Worm (Caenorhabditis elegans) whole organism, L1 larva: ENCODE data around the gene T23G7.3.

Experiments used
- C04F5.9 ChIP-seq: sonication (generic microtip); optimal IDR thresholded peaks from 2 replicates; lab custom pipeline; 2016; ENCODE audit warnings: missing genetic modification characterization, missing compliant biosample characterization
- Y116A8C.19 ChIP-seq: sonication (generic microtip); optimal IDR thresholded peaks from 2 replicates; lab custom pipeline; 2016; ENCODE audit warnings: missing compliant biosample characterization, missing genetic modification characterization, borderline replicate concordance
- aly-2 ChIP-seq: fragments of 150-350 bp; optimal IDR thresholded peaks from 2 replicates; lab custom pipeline; 2014; ENCODE audit warnings: missing biosample characterization, missing genetic modification characterization
- ceh-90 ChIP-seq: sonication (generic microtip); optimal IDR thresholded peaks from 2 replicates; lab custom pipeline; 2016; ENCODE audit warnings: missing genetic modification characterization, missing compliant biosample characterization
- dsc-1 ChIP-seq: sonication (generic microtip); optimal IDR thresholded peaks from 2 replicates; lab custom pipeline; 2016; ENCODE audit warnings: mild to moderate bottlenecking, missing genetic modification characterization, missing compliant biosample characterization
- efl-1 ChIP-seq, 4 experiments: fragments of 150-350 bp; optimal IDR thresholded peaks in 3 of 4; peaks in 1 of 4; 1 replicate in 1 of 4; 2 replicates in 3 of 4; lab custom pipeline; 2014; ENCODE audit warnings: missing biosample characterization in 2 of 4, missing genetic modification characterization in 2 of 4, missing genetic modification reagents in 2 of 4
- egl-13 ChIP-seq: sonication (generic microtip); optimal IDR thresholded peaks from 2 replicates; lab custom pipeline; 2016; ENCODE audit warnings: missing genotype, missing genetic modification reagents, missing genetic modification characterization, missing compliant biosample characterization
- elt-3 ChIP-seq, 6 experiments: fragments of 150-350 bp in 1 of 6; sonication (generic microtip); optimal IDR thresholded peaks; 2 replicates each; lab custom pipeline; 2017 to 2018; ENCODE audit warnings: missing biosample characterization in 6 of 6, missing genetic modification characterization in 6 of 6, inconsistent platforms in 1 of 6
- ets-5 ChIP-seq: fragments of 200-800 bp; sonication (Bioruptor generic); IDR thresholded peaks from 2 replicates; pipeline ENCODE4 v1.3.6; 2022; ENCODE audit warnings: missing genetic modification characterization, missing compliant biosample characterization
- fkh-10 ChIP-seq: sonication (generic microtip); optimal IDR thresholded peaks from 2 replicates; lab custom pipeline; 2017; ENCODE audit warnings: missing biosample characterization, missing genetic modification reagents, missing genetic modification characterization
- fkh-8 ChIP-seq: sonication (generic microtip); optimal IDR thresholded peaks from 2 replicates; lab custom pipeline; 2016; ENCODE audit warnings: mild to moderate bottlenecking, missing genetic modification characterization, missing compliant biosample characterization
- fos-1 ChIP-seq: fragments of 150-350 bp; optimal IDR thresholded peaks from 2 replicates; lab custom pipeline; 2014; ENCODE audit warnings: missing biosample characterization, missing genetic modification characterization
- hlh-4 ChIP-seq: sonication (generic microtip); optimal IDR thresholded peaks from 2 replicates; lab custom pipeline; 2016; ENCODE audit warnings: mild to moderate bottlenecking, missing genetic modification characterization, missing compliant biosample characterization
- hpl-2 ChIP-seq: fragments of 150-350 bp; optimal IDR thresholded peaks from 2 replicates; lab custom pipeline; 2014; ENCODE audit warnings: missing biosample characterization, missing genetic modification reagents, missing genetic modification characterization
- jun-1 ChIP-seq: fragments of 150-350 bp; optimal IDR thresholded peaks from 2 replicates; lab custom pipeline; 2014; ENCODE audit warnings: missing biosample characterization, missing genetic modification reagents, missing genetic modification characterization
- lin-14 ChIP-seq: fragments of 200-800 bp; sonication (Bioruptor generic); optimal IDR thresholded peaks from 2 replicates; lab custom pipeline; 2018; ENCODE audit warnings: mild to moderate bottlenecking, missing genetic modification characterization, moderate library complexity, missing compliant biosample characterization
- lin-35 ChIP-seq, 2 experiments: fragments of 150-350 bp; optimal IDR thresholded peaks; 2 replicates each; lab custom pipeline; 2014; ENCODE audit warnings: missing biosample characterization in 2 of 2, missing genetic modification characterization in 2 of 2, missing genetic modification reagents in 2 of 2
- lsy-2 ChIP-seq, 2 experiments: fragments of 150-350 bp; optimal IDR thresholded peaks; 2 replicates each; lab custom pipeline; 2014; ENCODE audit warnings: missing biosample characterization in 2 of 2, missing genetic modification characterization in 2 of 2
- mep-1 ChIP-seq: fragments of 150-350 bp; optimal IDR thresholded peaks from 2 replicates; lab custom pipeline; 2014; ENCODE audit warnings: missing biosample characterization, missing genetic modification characterization
- nhr-19 ChIP-seq: fragments of 200-800 bp; sonication (Bioruptor generic); conservative IDR thresholded peaks from 2 replicates; pipeline ENCODE4 v1.3.6; 2022; ENCODE audit warnings: missing genetic modification characterization, missing compliant biosample characterization
- nhr-20 ChIP-seq: sonication (generic microtip); optimal IDR thresholded peaks from 2 replicates; lab custom pipeline; 2016; ENCODE audit warnings: mild to moderate bottlenecking, missing genetic modification characterization, missing compliant biosample characterization
- nhr-47 ChIP-seq: sonication (generic microtip); optimal IDR thresholded peaks from 2 replicates; lab custom pipeline; 2016; ENCODE audit warnings: mild to moderate bottlenecking, missing genetic modification characterization, moderate library complexity, missing compliant biosample characterization
- nhr-71 ChIP-seq: sonication (generic microtip); optimal IDR thresholded peaks from 2 replicates; lab custom pipeline; 2016; ENCODE audit warnings: mild to moderate bottlenecking, missing genetic modification characterization, moderate library complexity, missing compliant biosample characterization
- nhr-84 ChIP-seq: sonication (generic microtip); optimal IDR thresholded peaks from 2 replicates; lab custom pipeline; 2017; ENCODE audit warnings: missing biosample characterization, missing genetic modification characterization
- nhr-85 ChIP-seq: sonication (generic microtip); peaks from one replicate; lab custom pipeline; 2016; ENCODE audit warnings: missing genetic modification characterization, inconsistent platforms, missing compliant biosample characterization
- nhr-90 ChIP-seq: sonication (generic microtip); optimal IDR thresholded peaks from 2 replicates; lab custom pipeline; 2016; ENCODE audit warnings: mild to moderate bottlenecking, missing genetic modification characterization, missing compliant biosample characterization; ENCODE audit not compliant: poor library complexity
- pax-3 ChIP-seq: fragments of 200-800 bp; sonication (Bioruptor generic); optimal IDR thresholded peaks from 2 replicates; lab custom pipeline; 2018; ENCODE audit warnings: mild to moderate bottlenecking, missing genetic modification characterization, moderate library complexity, missing compliant biosample characterization
- snpc-4 ChIP-seq: fragments of 150-350 bp; optimal IDR thresholded peaks from 2 replicates; lab custom pipeline; 2014; ENCODE audit warnings: missing biosample characterization, missing genetic modification characterization
- sox-4 ChIP-seq: sonication (generic microtip); optimal IDR thresholded peaks from 2 replicates; lab custom pipeline; 2016; ENCODE audit warnings: missing genetic modification characterization, missing compliant biosample characterization
- sptf-1 ChIP-seq: fragments of 150-350 bp; optimal IDR thresholded peaks from 2 replicates; lab custom pipeline; 2014; ENCODE audit warnings: missing biosample characterization, missing genetic modification characterization
- sup-37 ChIP-seq: fragments of 200-800 bp; sonication (Bioruptor generic); optimal IDR thresholded peaks from 2 replicates; lab custom pipeline; 2018; ENCODE audit warnings: mild to moderate bottlenecking, missing genetic modification characterization, missing compliant biosample characterization
- swsn-7 ChIP-seq: sonication (generic microtip); optimal IDR thresholded peaks from 2 replicates; lab custom pipeline; 2016; ENCODE audit warnings: missing genetic modification characterization, missing compliant biosample characterization
- tlp-1 ChIP-seq: fragments of 150-350 bp; optimal IDR thresholded peaks from 2 replicates; lab custom pipeline; 2014; ENCODE audit warnings: missing biosample characterization, missing genetic modification characterization
- unc-130 ChIP-seq: fragments of 150-350 bp; optimal IDR thresholded peaks from 2 replicates; lab custom pipeline; 2017; ENCODE audit warnings: missing biosample characterization, missing genetic modification characterization, inconsistent platforms
- unc-62 ChIP-seq: fragments of 150-350 bp; optimal IDR thresholded peaks from 2 replicates; lab custom pipeline; 2014; ENCODE audit warnings: missing biosample characterization, missing genetic modification reagents, missing genetic modification characterization
- unc-86 ChIP-seq: sonication (generic microtip); optimal IDR thresholded peaks from 2 replicates; lab custom pipeline; 2016; ENCODE audit warnings: missing genetic modification characterization, missing compliant biosample characterization
- vab-15 ChIP-seq: sonication (generic microtip); optimal IDR thresholded peaks from 2 replicates; lab custom pipeline; 2017; ENCODE audit warnings: missing genotype, mild to moderate bottlenecking, missing genetic modification characterization, missing compliant biosample characterization
- zip-4 ChIP-seq: fragments of 200-800 bp; sonication (Bioruptor generic); optimal IDR thresholded peaks from 2 replicates; lab custom pipeline; 2018; ENCODE audit warnings: mild to moderate bottlenecking, missing genetic modification characterization, moderate library complexity, missing compliant biosample characterization
- ztf-4 ChIP-seq: fragments of 150-350 bp; optimal IDR thresholded peaks from 2 replicates; lab custom pipeline; 2014; ENCODE audit warnings: missing biosample characterization, missing genetic modification characterization

The T23G7.3 gene

ce11 chrII:9124353-9124752, 43.3 kb downstream of the T23G7.3 start:
- TF ChIP-seq zip-4 (GFP tag; lab: Kevin White, UChicago) (no peak), nhr-85 (tag; lab: Kevin White, UChicago) (peak; percentile 69)

ce11 chrII:9120813-9121554, 46.6 kb downstream of the T23G7.3 start:
- no peak for TF ChIP-seq efl-1 (optimal IDR thresholded peaks at IDR 0.05; lab: Kevin White, UChicago)
- TF ChIP-seq efl-1 (GFP tag; optimal IDR thresholded peaks at IDR 0.05 in 1 of 2; lab: Kevin White, UChicago): peak in 1 of 2 experiments; percentile 55
- no peak for TF ChIP-seq nhr-90 (tag; lab: Kevin White, UChicago)
- no peak for TF ChIP-seq lsy-2 (tag; optimal IDR thresholded peaks at IDR 0.05; lab: Kevin White, UChicago)
- TF ChIP-seq dsc-1: peak; percentile 42
- TF ChIP-seq fkh-8 (tag; lab: Kevin White, UChicago): peak; percentile 75
- TF ChIP-seq Y116A8C.19 (tag; lab: Kevin White, UChicago): no peak
- TF ChIP-seq fos-1 (tag; lab: Kevin White, UChicago): no peak
- TF ChIP-seq aly-2 (tag; lab: Kevin White, UChicago): no peak
- no peak for TF ChIP-seq vab-15 (tag; lab: Kevin White, UChicago)
- no peak for TF ChIP-seq lin-35 (GFP tag; optimal IDR thresholded peaks at IDR 0.05; lab: Kevin White, UChicago)
- TF ChIP-seq ets-5 (GFP tag; lab: Robert Waterston, UW): no peak
- peak; percentile 55 for TF ChIP-seq lin-14 (GFP tag; lab: Kevin White, UChicago)
- no peak for TF ChIP-seq C04F5.9 (tag; lab: Kevin White, UChicago)
- TF ChIP-seq hlh-4: no peak
- TF ChIP-seq nhr-71 (tag; lab: Kevin White, UChicago): peak; percentile 47
- no peak for TF ChIP-seq tlp-1 (tag; lab: Kevin White, UChicago)
- TF ChIP-seq nhr-20 (tag; lab: Kevin White, UChicago): no peak
- no peak for TF ChIP-seq sup-37 (GFP tag; lab: Kevin White, UChicago)
- no peak for TF ChIP-seq unc-62 (GFP tag; lab: Kevin White, UChicago)
- no peak for TF ChIP-seq jun-1 (tag; lab: Kevin White, UChicago)
- no peak for TF ChIP-seq elt-3 (tag; optimal IDR thresholded peaks at IDR 0.05; lab: Kevin White, UChicago)
- no peak for TF ChIP-seq mep-1 (tag; lab: Kevin White, UChicago)
- TF ChIP-seq hpl-2 (GFP tag; lab: Kevin White, UChicago): no peak
- TF ChIP-seq nhr-47 (tag; lab: Kevin White, UChicago): peak; percentile 53
- no peak for TF ChIP-seq unc-130 (tag; lab: Kevin White, UChicago)
- TF ChIP-seq snpc-4 (tag; lab: Kevin White, UChicago): no peak
- TF ChIP-seq swsn-7 (tag; lab: Kevin White, UChicago): no peak
- no peak for TF ChIP-seq sptf-1 (tag; lab: Kevin White, UChicago)
- TF ChIP-seq fkh-10: peak; percentile 8
- TF ChIP-seq unc-86 (tag; lab: Kevin White, UChicago): peak; percentile 57

ce11 chrII:9120329-9120728, 47.3 kb downstream of the T23G7.3 start:
- no peak for TF ChIP-seq sptf-1 (tag; lab: Kevin White, UChicago)
- TF ChIP-seq efl-1 (optimal IDR thresholded peaks at IDR 0.05; lab: Kevin White, UChicago): no peak
- TF ChIP-seq efl-1 (GFP tag; optimal IDR thresholded peaks at IDR 0.05 in 1 of 2; lab: Kevin White, UChicago): peak in 1 of 2 experiments; percentile 51
- TF ChIP-seq fkh-8 (tag; lab: Kevin White, UChicago): peak; percentile 56
- TF ChIP-seq sox-4: peak; percentile 28
- peak; percentile 8 for TF ChIP-seq nhr-47 (tag; lab: Kevin White, UChicago)
- TF ChIP-seq pax-3 (tag; lab: Kevin White, UChicago): peak; percentile 40
- no peak for TF ChIP-seq nhr-19 (GFP tag; lab: Robert Waterston, UW)
- peak; percentile 93 for TF ChIP-seq dsc-1
- no peak for TF ChIP-seq ets-5 (GFP tag; lab: Robert Waterston, UW)
- TF ChIP-seq ceh-90 (tag; lab: Kevin White, UChicago): no peak
- TF ChIP-seq nhr-84 (tag; lab: Kevin White, UChicago): no peak
- TF ChIP-seq ztf-4 (tag; lab: Kevin White, UChicago): no peak
- peak; percentile 5 for TF ChIP-seq egl-13 (tag; lab: Kevin White, UChicago)
